Worm (Caenorhabditis elegans) whole organism, L3 larva: ENCODE results near the gene Y41E3.18.

Experiments
- ZK546.5 ChIP-seq: sonication (generic microtip); optimal IDR thresholded peaks from 2 replicates; lab custom pipeline; 2017; ENCODE audit warnings: missing biosample characterization, missing genetic modification characterization
- ceh-82 ChIP-seq: fragments of 150-350 bp; optimal IDR thresholded peaks from 2 replicates; lab custom pipeline; 2014; ENCODE audit warnings: missing biosample characterization, missing genetic modification characterization
- elt-3 ChIP-seq, 3 experiments: fragments of 150-350 bp in 1 of 3; sonication (generic microtip) in 2 of 3; optimal IDR thresholded peaks; 2 replicates in 2 of 3; 4 replicates in 1 of 3; lab custom pipeline; 2014 to 2017; ENCODE audit warnings: missing biosample characterization in 3 of 3, missing genetic modification characterization in 3 of 3
- fkh-2 ChIP-seq: fragments of 150-350 bp; optimal IDR thresholded peaks from 2 replicates; lab custom pipeline; 2014; ENCODE audit warnings: missing biosample characterization, missing genetic modification reagents, missing genetic modification characterization
- fos-1 ChIP-seq: fragments of 150-350 bp; optimal IDR thresholded peaks from 2 replicates; lab custom pipeline; 2014; ENCODE audit warnings: missing biosample characterization, missing genetic modification characterization
- nhr-11 ChIP-seq: fragments of 150-350 bp; optimal IDR thresholded peaks from 2 replicates; lab custom pipeline; 2014; ENCODE audit warnings: missing biosample characterization, missing genetic modification characterization
- nhr-25 ChIP-seq: sonication (generic microtip); optimal IDR thresholded peaks from 2 replicates; lab custom pipeline; 2017; ENCODE audit warnings: missing biosample characterization, missing genetic modification characterization
- nhr-76 ChIP-seq: fragments of 150-350 bp; sonication (generic microtip); optimal IDR thresholded peaks from 5 replicates; lab custom pipeline; 2014; ENCODE audit warnings: missing biosample characterization, missing genetic modification characterization
- unc-39 ChIP-seq: sonication (generic microtip); optimal IDR thresholded peaks from 4 replicates; lab custom pipeline; 2017; ENCODE audit warnings: missing biosample characterization, missing genetic modification characterization
- unc-62 ChIP-seq: fragments of 150-350 bp; sonication (generic microtip); optimal IDR thresholded peaks from 4 replicates; lab custom pipeline; 2014; ENCODE audit warnings: missing biosample characterization, missing genetic modification reagents, missing genetic modification characterization
- zag-1 ChIP-seq: fragments of 150-350 bp; optimal IDR thresholded peaks from 2 replicates; lab custom pipeline; 2014; ENCODE audit warnings: missing biosample characterization, missing genetic modification characterization

ce11 chrIV:15049288-15050094, 16.1 kb downstream of the Y41E3.18 start:
- TF ChIP-seq ceh-82 (tag; lab: Kevin White, UChicago) = no peak
- TF ChIP-seq unc-62 (GFP tag; lab: Kevin White, UChicago) = no peak
- TF ChIP-seq fkh-2 (tag; lab: Kevin White, UChicago) = no peak
- TF ChIP-seq ZK546.5 = no peak
- TF ChIP-seq nhr-25 (tag; lab: Kevin White, UChicago) = no peak
- TF ChIP-seq fos-1 (tag; lab: Kevin White, UChicago) = no peak
- TF ChIP-seq nhr-76 (tag; lab: Kevin White, UChicago) = no peak
- no peak for TF ChIP-seq unc-39 (tag; lab: Kevin White, UChicago)
- TF ChIP-seq nhr-11 (tag; lab: Kevin White, UChicago) = no peak
- no peak for TF ChIP-seq zag-1 (tag; lab: Kevin White, UChicago)
- TF ChIP-seq elt-3 (tag; optimal IDR thresholded peaks at IDR 0.05; lab: Kevin White, UChicago) = no peak
